Fruit fly (Drosophila melanogaster): ENCODE data around the gene ZnT86D.

- TF ChIP-seq Dll (optimal IDR thresholded peaks at IDR 0.05) (no peak), usp (GFP tag; optimal IDR thresholded peaks at IDR 0.05) (no peak), psq (optimal IDR thresholded peaks at IDR 0.05) (no peak)
Measured at dm6 chr3R:11221437-11222230, 7.3 kb upstream of the ZnT86D start, which contains the start of the genes CG6693 and RpL3.
